Worm (Caenorhabditis elegans) whole organism, L1 larva: ENCODE measurements around the gene C05D9.4.

ENCODE experiments used
- aly-2 ChIP-seq: fragments of 150-350 bp; optimal IDR thresholded peaks from 2 replicates; lab custom pipeline; 2014; ENCODE audit warnings: missing biosample characterization, missing genetic modification characterization
- blmp-1 ChIP-seq: fragments of 150-350 bp; optimal IDR thresholded peaks from 2 replicates; lab custom pipeline; 2014; ENCODE audit warnings: missing biosample characterization, missing genetic modification characterization
- dpl-1 ChIP-seq, 3 experiments: fragments of 150-350 bp in 2 of 3; sonication (generic microtip) in 1 of 3; optimal IDR thresholded peaks; 2 replicates each; lab custom pipeline; 2014 to 2017; ENCODE audit warnings: missing biosample characterization in 3 of 3, missing genetic modification characterization in 3 of 3, missing genetic modification reagents in 3 of 3
- egl-13 ChIP-seq: sonication (generic microtip); optimal IDR thresholded peaks from 2 replicates; lab custom pipeline; 2016; ENCODE audit warnings: missing genotype, missing genetic modification reagents, missing genetic modification characterization, missing compliant biosample characterization
- egl-27 ChIP-seq, 2 experiments: fragments of 150-350 bp in 1 of 2; sonication (generic microtip); optimal IDR thresholded peaks; 3 replicates each; lab custom pipeline; 2017 to 2018; ENCODE audit warnings: missing biosample characterization in 2 of 2, missing genetic modification characterization in 2 of 2, missing genetic modification reagents in 2 of 2
- grh-1 ChIP-seq: fragments of 200-800 bp; sonication (Bioruptor generic); IDR thresholded peaks from 2 replicates; pipeline ENCODE4 v1.3.6; 2022; ENCODE audit warnings: missing genetic modification reagents, missing genetic modification characterization, missing compliant biosample characterization
- lin-39 ChIP-seq: fragments of 150-350 bp; optimal IDR thresholded peaks from 2 replicates; lab custom pipeline; 2014; ENCODE audit warnings: missing biosample characterization, missing genetic modification reagents, missing genetic modification characterization
- nhr-11 ChIP-seq: fragments of 150-350 bp; optimal IDR thresholded peaks from 2 replicates; lab custom pipeline; 2014; ENCODE audit warnings: missing biosample characterization, missing genetic modification characterization
- snpc-4 ChIP-seq: fragments of 150-350 bp; optimal IDR thresholded peaks from 2 replicates; lab custom pipeline; 2014; ENCODE audit warnings: missing biosample characterization, missing genetic modification characterization
- unc-98 ChIP-seq: fragments of 200-800 bp; sonication (Bioruptor generic); IDR thresholded peaks from 2 replicates; pipeline ENCODE4 v1.3.6; 2022; ENCODE audit warnings: missing genetic modification characterization, missing compliant biosample characterization
- xbp-1 ChIP-seq: sonication (generic microtip); optimal IDR thresholded peaks from 2 replicates; lab custom pipeline; 2016; ENCODE audit warnings: missing genetic modification characterization, missing compliant biosample characterization
- ztf-11 ChIP-seq, 2 experiments: sonication (generic microtip); optimal IDR thresholded peaks; 2 replicates each; lab custom pipeline; 2016 to 2017; ENCODE audit warnings: missing genetic modification characterization in 2 of 2, missing biosample characterization in 1 of 2, missing compliant biosample characterization in 1 of 2

ce11 chrX:1089676-1090075 lies 18.2 kb upstream of the C05D9.4 start:
- TF ChIP-seq lin-39 (no peak), unc-98 (GFP tag; lab: Robert Waterston, UW) (no peak), egl-27 (tag; optimal IDR thresholded peaks at IDR 0.05; lab: Kevin White, UChicago) (no peak), egl-13 (tag; lab: Kevin White, UChicago) (no peak), snpc-4 (tag; lab: Kevin White, UChicago) (no peak), aly-2 (tag; lab: Kevin White, UChicago) (no peak), ztf-11 (tag; optimal IDR thresholded peaks at IDR 0.05; lab: Kevin White, UChicago) (no peak), nhr-11 (tag; lab: Kevin White, UChicago) (no peak), dpl-1 (GFP tag; optimal IDR thresholded peaks at IDR 0.05; lab: Kevin White, UChicago) (no peak), grh-1 (GFP tag; lab: Robert Waterston, UW) (no peak), xbp-1 (tag; lab: Kevin White, UChicago) (no peak), blmp-1 (tag; lab: Kevin White, UChicago) (no peak)
